Worm (Caenorhabditis elegans): ENCODE data around the gene rheb-1.

ce11 chrIII:9413340-9413739 lies 42.5 kb downstream of the rheb-1 start, which contains the start of gene T26G10.3:
- TF ChIP-seq ama-1 (optimal IDR thresholded peaks at IDR 0.05) = no peak
- no peak for TF ChIP-seq scrt-1 (GFP tag; IDR thresholded peaks at IDR 0.05)
